Fruit fly (Drosophila melanogaster) whole organism, larva: Measurements from ENCODE around the gene Dr.

Experiments used
- noc ChIP-seq: fragments of 200-800 bp; sonication (Bioruptor generic); optimal IDR thresholded peaks from 3 replicates; lab custom pipeline; 2019; ENCODE audit warnings: missing biosample characterization, mild to moderate bottlenecking, missing genetic modification characterization, moderate library complexity

Dr gene

DNA sequence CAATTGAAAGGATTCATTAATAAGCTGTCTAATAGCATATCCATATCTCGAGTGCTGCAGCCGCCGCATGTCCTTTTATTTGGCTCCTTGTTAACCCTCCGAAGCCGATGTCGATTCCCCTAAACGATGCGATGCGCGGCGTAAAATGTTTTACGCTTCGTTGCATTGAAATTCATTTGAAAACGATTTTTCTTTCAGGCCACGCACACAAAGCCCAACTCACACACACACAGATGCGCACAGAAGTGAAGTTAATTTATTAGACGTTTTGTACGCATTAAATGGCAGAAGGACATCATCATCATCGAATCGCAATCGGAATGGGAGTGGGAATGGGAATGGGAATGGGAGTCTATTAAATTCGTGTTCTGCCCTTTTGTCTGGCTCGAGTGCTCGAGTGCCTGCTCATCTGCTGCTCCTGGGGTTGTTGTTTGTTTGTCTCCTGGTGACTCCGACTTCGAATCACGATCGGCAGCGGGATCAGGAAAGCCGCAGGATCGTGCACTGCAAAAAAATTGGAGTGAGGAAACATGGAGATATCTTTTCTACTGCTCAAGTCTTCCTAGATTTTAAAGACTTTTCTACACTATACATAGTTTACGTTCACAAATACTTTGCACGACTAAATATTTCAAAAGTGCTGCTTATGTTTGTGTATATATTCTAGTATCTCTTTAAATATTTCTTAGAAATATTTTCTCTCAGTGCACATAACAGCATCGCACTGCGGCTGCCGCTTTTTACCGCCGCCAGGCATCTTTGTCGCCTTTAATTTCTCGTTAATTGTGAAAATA lies 15.0 kb upstream of the Dr start:
- no peak for TF ChIP-seq noc (tag; lab: Kevin White, UChicago)

DNA sequence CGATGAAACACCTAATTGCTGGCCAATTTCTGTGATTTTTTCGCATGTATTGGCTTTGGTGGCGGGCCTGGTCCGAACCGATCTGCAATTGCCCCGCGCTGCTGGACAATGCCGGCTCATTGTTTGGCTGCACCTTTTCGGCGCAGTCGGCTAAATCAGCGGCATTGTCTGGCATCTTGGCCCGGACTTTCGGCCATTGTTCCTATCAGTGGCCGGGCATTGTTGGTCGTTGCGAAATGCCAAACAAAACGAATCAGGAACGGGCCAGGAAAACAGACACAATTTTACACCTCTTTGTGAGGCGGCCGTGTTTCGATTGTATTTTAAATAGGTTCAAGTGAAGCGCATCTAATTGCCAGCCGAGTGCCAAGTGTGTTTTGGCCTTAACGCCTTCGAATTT lies 11.0 kb upstream of the Dr start:
- no peak for TF ChIP-seq noc (tag; lab: Kevin White, UChicago)

DNA sequence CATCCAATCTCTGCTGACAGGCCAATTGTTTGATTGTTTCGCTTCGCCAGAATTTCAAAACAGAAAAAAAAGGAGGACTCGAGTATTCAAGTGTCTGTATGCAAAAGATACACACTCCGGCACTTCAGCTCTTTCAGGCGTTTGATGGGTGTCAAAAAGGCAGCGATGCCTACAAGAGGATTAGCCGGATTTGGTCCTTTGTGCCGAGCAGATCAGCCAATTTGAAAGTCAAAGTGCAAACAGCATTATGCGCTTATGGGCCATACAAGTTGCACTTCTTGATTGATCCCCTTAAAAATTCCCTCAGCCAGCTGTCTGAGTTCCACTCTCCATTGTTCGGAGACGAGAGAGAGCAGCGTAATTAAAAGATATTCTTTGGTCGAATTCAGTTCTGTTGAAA lies 9.8 kb upstream of the Dr start:
- TF ChIP-seq noc (tag; lab: Kevin White, UChicago) = no peak

DNA sequence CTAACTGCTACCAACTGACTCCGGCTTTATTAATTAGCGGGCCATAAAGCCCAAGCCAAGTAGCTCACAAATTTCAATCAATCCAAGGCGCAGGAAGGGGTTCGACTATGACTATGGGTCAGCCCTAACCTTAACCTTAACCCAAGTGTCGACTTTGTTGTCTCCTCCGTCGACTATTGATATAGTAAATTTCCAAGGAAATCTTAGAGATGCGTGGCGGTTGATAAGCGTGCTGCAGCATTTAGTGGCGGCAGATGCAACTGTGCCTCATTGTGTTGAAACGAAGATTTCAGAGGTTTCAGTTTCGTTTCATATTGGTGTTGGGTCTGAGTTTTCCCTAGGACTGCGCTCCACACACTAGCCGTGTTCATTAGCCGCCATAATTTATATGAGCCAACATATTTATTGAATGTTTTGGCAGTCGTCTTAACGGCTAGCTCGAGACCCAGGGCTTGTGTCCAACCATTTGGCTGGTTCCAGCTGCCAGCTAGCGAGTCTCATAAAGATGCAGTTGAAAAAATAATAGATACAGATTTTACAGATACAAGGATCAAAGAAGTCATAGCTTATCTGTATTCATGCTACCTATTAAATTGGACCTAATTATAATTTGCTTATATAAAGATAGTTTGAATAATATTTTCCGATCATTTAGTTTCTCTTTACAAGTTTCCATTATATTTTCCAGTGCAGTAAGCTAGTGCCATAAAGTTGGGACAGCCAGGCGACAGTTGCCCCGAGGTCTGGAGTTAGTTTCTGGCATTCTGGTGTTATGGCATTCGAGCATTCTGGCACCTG lies 8.8 kb upstream of the Dr start:
- TF ChIP-seq noc (tag; lab: Kevin White, UChicago) = no peak

DNA sequence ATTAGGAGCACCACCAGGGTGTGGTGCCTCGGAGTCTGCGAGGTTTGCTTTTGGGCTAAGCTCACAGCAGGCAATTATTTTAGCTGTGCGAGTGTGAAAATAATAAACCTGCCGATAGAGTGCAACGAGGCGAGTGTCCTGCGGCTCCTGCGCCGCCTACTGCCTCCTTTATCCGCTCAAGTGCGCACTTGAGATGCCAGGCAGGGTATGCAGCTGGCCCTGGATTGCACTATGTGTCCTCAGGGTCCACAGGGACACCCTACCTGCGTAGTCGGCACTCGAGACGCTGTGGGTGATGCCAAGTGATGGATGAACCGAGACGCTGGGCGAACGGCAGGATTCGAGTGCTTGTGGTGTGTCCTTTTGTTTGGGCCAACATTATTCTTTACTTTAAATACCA lies 8.2 kb upstream of the Dr start:
- TF ChIP-seq noc (tag; lab: Kevin White, UChicago) = no peak

DNA sequence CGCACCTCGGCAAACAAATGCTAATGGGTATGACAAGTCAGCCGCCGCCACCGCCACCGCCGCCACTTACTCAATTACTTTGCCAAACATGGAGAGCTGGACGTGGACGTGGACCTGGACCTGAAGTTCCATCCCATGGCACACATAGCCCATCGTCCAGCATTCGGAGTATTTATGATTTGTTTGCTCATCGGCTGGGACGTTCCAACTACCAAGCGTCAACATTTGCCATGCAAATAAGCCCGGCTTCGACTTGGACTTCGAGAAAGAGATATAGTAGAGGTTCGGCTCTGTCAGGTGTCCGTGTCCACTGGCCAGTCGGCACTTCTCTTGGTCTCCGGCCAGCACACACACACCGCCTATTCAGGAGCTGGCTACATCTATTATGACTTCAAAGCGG lies 7.4 kb upstream of the Dr start:
- no peak for TF ChIP-seq noc (tag; lab: Kevin White, UChicago)

DNA sequence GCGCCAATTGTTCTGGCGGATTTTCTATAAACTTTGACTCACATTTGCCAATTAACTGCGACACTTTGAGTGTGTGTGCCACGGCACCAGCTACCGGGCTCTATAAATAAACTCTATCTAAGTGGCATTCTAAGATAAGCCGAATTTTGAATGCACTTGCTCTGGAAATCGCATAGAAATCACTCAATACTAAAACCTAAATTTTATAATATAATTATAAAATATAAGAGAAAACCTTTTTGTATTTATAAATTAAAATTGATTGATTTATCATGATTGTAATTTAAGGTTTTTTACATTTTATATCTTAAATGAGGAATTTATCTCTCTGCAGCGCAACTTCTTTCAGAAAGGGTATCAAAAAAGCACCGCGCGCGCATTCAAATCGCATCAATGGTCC lies 7.0 kb upstream of the Dr start:
- no peak for TF ChIP-seq noc (tag; lab: Kevin White, UChicago)

DNA sequence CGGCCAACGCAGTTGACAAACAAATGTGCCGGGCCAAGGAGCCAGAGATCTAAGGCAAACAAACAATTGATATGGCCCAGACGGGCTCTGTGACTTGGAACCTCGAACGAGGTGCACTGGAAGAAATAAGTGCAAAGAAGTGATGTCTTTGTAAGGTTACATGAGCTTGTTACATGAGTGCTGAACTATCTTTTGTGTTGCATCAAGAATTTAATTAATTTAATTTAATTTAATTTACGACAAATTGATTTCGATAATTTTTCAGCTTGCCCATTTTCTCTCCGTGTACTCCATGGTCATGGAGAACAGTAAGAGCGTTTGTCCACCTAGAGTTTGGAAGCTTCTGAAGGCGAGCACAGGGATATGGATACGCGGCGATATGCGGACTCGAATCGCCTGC lies 6.2 kb upstream of the Dr start:
- no peak for TF ChIP-seq noc (tag; lab: Kevin White, UChicago)

DNA sequence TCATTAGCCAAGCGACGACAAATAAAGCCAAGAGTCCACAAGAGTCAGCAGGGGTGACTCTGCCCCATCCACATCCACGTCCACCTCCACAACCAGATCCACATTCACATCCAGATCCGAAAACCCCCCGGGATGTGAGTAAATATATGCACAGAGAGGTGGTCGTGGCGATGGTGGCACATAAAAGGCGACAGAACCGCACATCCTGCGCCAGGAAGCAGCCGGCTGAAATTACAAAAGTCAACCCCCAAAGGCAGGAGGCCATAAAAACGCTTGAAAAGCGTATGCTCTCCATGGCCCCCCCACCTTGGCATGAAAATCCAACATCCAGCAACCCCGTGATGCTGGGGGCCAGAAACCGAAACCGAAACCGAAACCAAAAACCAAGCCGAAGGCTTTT lies 5.5 kb upstream of the Dr start:
- no peak for TF ChIP-seq noc (tag; lab: Kevin White, UChicago)

DNA sequence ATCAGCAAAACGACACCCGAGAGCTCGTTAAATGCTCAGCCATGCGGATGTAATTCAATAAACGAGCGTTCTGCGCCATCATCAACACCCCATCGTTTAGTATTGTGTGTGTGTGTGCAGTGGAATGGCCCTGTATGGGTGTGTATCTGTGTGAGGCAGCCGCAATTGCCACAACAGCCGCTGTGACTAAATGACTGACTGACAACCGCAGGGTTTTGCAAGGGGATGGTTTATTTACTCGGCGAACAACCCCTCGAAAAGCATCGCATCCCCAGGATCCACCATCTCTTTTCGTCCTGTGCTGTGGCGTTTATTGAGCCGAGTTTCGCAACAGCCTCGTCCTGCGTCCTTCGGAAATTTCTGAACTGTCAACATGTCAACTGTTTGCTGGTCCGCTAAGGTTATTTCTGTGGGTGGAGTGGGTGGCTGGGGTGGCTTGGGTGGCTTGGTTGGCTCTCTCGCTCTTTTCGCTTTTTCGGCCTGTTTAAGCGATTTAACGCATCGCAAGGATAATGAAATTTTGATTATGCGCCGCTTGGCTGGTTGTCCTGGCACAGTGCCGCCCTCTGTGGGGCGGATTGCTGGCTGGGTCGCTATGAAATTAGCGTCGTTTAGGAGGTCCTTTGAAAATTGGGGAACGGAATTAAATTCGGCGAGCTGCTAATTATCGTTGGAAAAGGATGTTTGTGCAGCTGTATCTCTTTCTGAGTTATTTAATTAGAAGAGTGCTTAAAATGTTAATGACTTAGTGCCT lies 3.2 kb upstream of the Dr start:
- no peak for TF ChIP-seq noc (tag; lab: Kevin White, UChicago)

DNA sequence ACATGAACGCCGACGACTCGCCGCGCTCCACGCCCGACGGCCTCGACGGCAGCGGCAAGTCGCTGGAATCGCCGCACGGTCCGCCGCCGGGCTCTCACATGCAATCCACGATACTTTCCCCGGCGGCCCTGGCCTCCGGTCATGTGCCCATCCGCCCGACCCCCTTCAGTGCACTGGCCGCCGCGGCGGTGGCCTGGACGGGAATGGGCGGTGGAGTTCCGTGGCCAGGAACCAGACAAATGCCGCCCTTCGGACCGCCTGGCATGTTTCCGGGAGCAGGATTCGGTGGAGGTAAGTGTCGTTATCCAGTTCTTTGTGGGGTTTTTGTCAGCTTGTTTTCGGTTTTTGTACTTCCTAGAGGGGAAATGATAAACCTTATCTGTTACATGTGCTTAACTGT lies 1.4 kb downstream of the Dr start:
- no peak for TF ChIP-seq noc (tag; lab: Kevin White, UChicago)

DNA sequence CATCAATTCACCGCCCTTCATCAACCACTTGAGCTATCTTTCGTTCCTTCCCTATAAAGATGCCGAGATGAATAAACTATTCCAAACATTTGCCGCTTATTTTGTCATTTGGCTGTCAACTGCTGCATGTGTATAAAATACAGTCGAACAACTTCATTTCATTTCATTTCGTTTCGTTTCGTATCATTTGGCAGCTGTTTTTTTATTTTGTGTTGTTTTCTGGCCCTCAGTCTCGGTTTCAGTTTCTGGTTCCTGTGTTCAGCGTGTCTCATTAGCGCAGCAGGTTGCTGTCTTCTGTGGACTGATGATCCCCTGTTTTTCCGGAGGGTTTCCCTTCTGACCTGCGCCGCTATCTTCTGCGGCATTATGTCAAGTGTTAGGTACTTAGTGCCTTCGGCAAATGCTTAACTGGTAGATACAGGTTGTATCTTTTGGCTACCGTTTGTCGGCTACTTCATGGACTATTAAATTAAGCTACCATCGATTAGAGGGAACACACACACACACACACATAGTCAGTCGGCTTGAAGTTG lies 3.3 kb downstream of the Dr start:
- no peak for TF ChIP-seq noc (tag; lab: Kevin White, UChicago)

DNA sequence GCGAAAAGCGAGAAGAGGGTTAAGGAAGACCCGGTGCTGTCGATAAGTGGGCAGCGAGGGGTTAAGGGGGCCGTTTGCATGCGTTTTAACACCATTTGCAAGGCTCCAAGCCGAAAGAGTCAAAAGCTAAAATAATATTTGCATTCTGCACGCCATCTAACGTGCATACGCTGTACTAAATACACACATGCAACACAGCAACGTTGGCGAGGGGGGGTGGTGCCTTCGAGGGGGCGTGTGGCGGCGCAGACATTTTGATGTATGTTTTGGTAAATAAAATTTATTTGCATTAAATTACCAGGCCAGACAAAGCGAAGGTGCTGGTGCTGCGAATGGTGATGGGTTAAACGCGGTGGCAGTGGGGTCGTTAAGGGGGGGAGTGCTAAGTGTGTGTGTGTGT lies 4.2 kb downstream of the Dr start:
- no peak for TF ChIP-seq noc (tag; lab: Kevin White, UChicago)

DNA sequence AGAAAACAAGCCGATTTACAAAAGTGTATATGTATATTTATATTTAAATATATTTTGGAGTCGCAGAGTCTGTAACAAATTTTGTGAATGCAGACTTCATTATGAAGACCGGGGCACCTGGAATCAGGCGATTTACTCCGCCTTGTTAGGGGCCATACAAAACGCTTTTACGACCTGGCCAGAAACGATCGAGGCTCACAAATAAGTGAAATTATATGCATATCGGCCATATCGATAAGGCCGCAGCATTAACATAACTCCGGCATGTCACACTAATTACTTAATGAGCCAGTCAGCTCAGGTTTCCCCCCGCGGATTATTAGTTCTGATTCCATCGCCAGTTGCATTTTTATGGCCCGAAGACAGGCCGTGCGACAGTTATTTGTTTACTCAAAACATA lies 6.4 kb downstream of the Dr start:
- TF ChIP-seq noc (tag; lab: Kevin White, UChicago) = no peak

DNA sequence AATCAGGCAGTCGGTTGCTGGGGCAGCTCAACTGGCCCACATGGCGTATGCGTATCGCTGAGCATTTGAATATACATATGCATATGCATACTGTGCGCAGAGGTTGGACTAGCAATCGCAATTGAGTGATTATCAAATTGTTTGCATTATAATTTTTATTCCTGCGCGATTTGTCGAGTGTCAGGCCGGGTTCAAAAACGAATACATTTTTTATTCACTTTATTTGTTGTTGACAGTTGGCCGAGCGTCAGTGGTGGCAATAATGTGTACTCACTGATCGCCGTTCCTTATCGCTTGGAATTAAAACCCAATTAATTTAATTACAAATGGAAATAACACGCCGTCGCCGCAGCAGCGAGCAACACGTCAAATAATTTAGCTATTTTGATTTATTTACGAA lies 9.6 kb downstream of the Dr start:
- peak; percentile 83 for TF ChIP-seq noc (tag; lab: Kevin White, UChicago)
